Worm (Caenorhabditis elegans) whole organism, early embryonic: ENCODE measurements around the gene pho-8.

Source experiments
- B0310.2 ChIP-seq: sonication (generic microtip); optimal IDR thresholded peaks from 2 replicates; lab custom pipeline; 2016; ENCODE audit warnings: mild to moderate bottlenecking, missing genetic modification characterization, missing compliant biosample characterization
- F13C5.2 ChIP-seq: sonication (generic microtip); optimal IDR thresholded peaks from 2 replicates; lab custom pipeline; 2017; ENCODE audit warnings: mild to moderate bottlenecking, missing genetic modification characterization, inconsistent platforms, missing compliant biosample characterization
- ama-1 ChIP-seq: fragments of 150-350 bp; optimal IDR thresholded peaks from 2 replicates; lab custom pipeline; 2014
- ceh-13 ChIP-seq: fragments of 200-800 bp; sonication (Bioruptor generic); optimal IDR thresholded peaks from 2 replicates; lab custom pipeline; 2018; ENCODE audit warnings: mild to moderate bottlenecking, missing genetic modification characterization, missing compliant biosample characterization
- flt-1 ChIP-seq: fragments of 200-800 bp; sonication (Bioruptor generic); IDR thresholded peaks from 2 replicates; pipeline ENCODE4 v1.3.6; 2022; ENCODE audit warnings: missing genetic modification characterization, missing compliant biosample characterization
- hmbx-1 ChIP-seq: sonication (generic microtip); optimal IDR thresholded peaks from 2 replicates; lab custom pipeline; 2016; ENCODE audit warnings: mild to moderate bottlenecking, missing genetic modification characterization, missing compliant biosample characterization
- hmg-4 ChIP-seq: fragments of 200-800 bp; sonication (Bioruptor generic); optimal IDR thresholded peaks from 2 replicates; lab custom pipeline; 2018; ENCODE audit warnings: mild to moderate bottlenecking, missing genetic modification characterization, missing compliant biosample characterization
- hnd-1 ChIP-seq: sonication (generic microtip); optimal IDR thresholded peaks from 2 replicates; lab custom pipeline; 2016; ENCODE audit warnings: missing genetic modification characterization, missing compliant biosample characterization
- pes-1 ChIP-seq: fragments of 200-800 bp; sonication (Bioruptor generic); IDR thresholded peaks from 2 replicates; pipeline ENCODE4 v1.3.6; 2022; ENCODE audit warnings: missing genetic modification reagents, missing genetic modification characterization, missing compliant biosample characterization
- scrt-1 ChIP-seq: fragments of 200-800 bp; sonication (Bioruptor generic); IDR thresholded peaks from 2 replicates; pipeline ENCODE4 v1.3.6; 2022; ENCODE audit warnings: missing genetic modification characterization, missing compliant biosample characterization
- sea-1 ChIP-seq: fragments of 200-800 bp; sonication (Bioruptor generic); conservative IDR thresholded peaks from 2 replicates; pipeline ENCODE4 v1.3.6; 2022; ENCODE audit warnings: missing genetic modification characterization, missing compliant biosample characterization
- tbx-11 ChIP-seq: fragments of 200-800 bp; sonication (Bioruptor generic); IDR thresholded peaks from 2 replicates; pipeline ENCODE4 v1.3.6; 2022; ENCODE audit warnings: missing genetic modification characterization, missing compliant biosample characterization
- tbx-37 ChIP-seq: fragments of 200-800 bp; sonication (Bioruptor generic); conservative IDR thresholded peaks from 2 replicates; pipeline ENCODE4 v1.3.6; 2022; ENCODE audit warnings: missing genetic modification reagents, missing genetic modification characterization, missing compliant biosample characterization
- tra-4 ChIP-seq: sonication (generic microtip); optimal IDR thresholded peaks from 2 replicates; lab custom pipeline; 2017; ENCODE audit warnings: missing genetic modification characterization, missing compliant biosample characterization

DNA sequence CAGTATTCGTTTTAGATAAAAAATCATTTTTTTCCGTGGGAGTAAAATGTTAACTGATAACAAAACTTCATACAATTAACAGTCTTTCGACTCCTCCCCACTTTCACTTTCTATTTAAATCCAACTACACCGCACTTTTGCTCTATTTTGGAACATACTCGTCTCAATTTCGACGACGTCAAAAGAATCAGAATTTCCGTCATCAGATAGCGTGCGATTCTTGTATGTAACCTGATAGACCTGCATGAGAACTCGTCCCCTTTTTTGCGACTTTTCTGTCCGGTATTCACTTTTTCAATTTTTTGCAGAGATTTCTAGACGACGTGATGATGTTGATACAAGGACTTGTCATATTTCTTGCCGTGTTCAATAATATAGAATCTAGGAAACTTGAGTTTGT, at the start of gene pho-8:
- TF ChIP-seq ceh-13 (GFP tag; lab: Kevin White, UChicago) (no peak), hmbx-1 (tag; lab: Kevin White, UChicago) (no peak), flt-1 (GFP tag; lab: Robert Waterston, UW) (no peak), ama-1 (lab: Kevin White, UChicago) (no peak), B0310.2 (tag; lab: Kevin White, UChicago) (no peak), pes-1 (GFP tag; lab: Robert Waterston, UW) (no peak), hmg-4 (GFP tag; lab: Kevin White, UChicago) (no peak), sea-1 (GFP tag; lab: Robert Waterston, UW) (no peak), scrt-1 (GFP tag; lab: Robert Waterston, UW) (no peak), hnd-1 (tag; lab: Kevin White, UChicago) (no peak), tbx-11 (no peak), tra-4 (no peak), tbx-37 (GFP tag; lab: Robert Waterston, UW) (no peak), F13C5.2 (tag; lab: Kevin White, UChicago) (no peak)
